Fruit fly (Drosophila melanogaster) Kc167 (cell line): Measurements from ENCODE around the gene Cyp12e1.

ENCODE experiments used
- Myc ChIP-seq: fragments of >200 bp; optimal IDR thresholded peaks from 2 replicates; lab custom pipeline; 2017; ENCODE audit warnings: missing external identifiers
- Sin3A ChIP-seq: fragments of >200 bp; optimal IDR thresholded peaks from 2 replicates; lab custom pipeline; 2018; ENCODE audit warnings: missing external identifiers
- h ChIP-seq: fragments of >200 bp; optimal IDR thresholded peaks from 3 replicates; lab custom pipeline; 2018; ENCODE audit warnings: missing external identifiers
- insv ChIP-seq: fragments of >200 bp; optimal IDR thresholded peaks from 3 replicates; lab custom pipeline; 2018; ENCODE audit warnings: missing external identifiers
- psq ChIP-seq: fragments of >200 bp; optimal IDR thresholded peaks from 2 replicates; lab custom pipeline; 2017; ENCODE audit warnings: missing external identifiers
- ttk ChIP-seq: sonication (Bioruptor generic); optimal IDR thresholded peaks from 2 replicates; lab custom pipeline; 2017; ENCODE audit warnings: missing external identifiers

dm6 chr3R:10479439-10479838, 44.9 kb downstream of the Cyp12e1 start:
- TF ChIP-seq psq: no peak
- no peak for TF ChIP-seq Sin3A (lab: Kevin White, UChicago)
- no peak for TF ChIP-seq h (lab: Kevin White, UChicago)
- TF ChIP-seq insv (lab: Kevin White, UChicago): no peak
- TF ChIP-seq Myc (lab: Kevin White, UChicago): no peak
- no peak for TF ChIP-seq ttk (lab: Kevin White, UChicago)
